Worm (Caenorhabditis elegans) whole organism, L4 larva: ENCODE data around the gene T24H10.1.
A peak's percentile ranks its signal among the peaks of the same experiment; 100 is the strongest.

ENCODE experiments used
- F10B5.3 ChIP-seq: sonication (generic microtip); optimal IDR thresholded peaks from 2 replicates; lab custom pipeline; 2016; ENCODE audit warnings: mild to moderate bottlenecking, missing genetic modification characterization, missing compliant biosample characterization
- F26F4.8 ChIP-seq: fragments of 200-800 bp; sonication (Bioruptor generic); conservative IDR thresholded peaks from 2 replicates; pipeline ENCODE4 v1.3.6; 2022; ENCODE audit warnings: missing genetic modification characterization, missing compliant biosample characterization
- Y75B8A.6 ChIP-seq: fragments of 200-800 bp; sonication (Bioruptor generic); IDR thresholded peaks from 2 replicates; pipeline ENCODE4 v1.3.6; 2022; ENCODE audit warnings: missing genetic modification reagents, missing genetic modification characterization, missing compliant biosample characterization
- jun-1 ChIP-seq: fragments of 150-350 bp; optimal IDR thresholded peaks from 2 replicates; lab custom pipeline; 2014; ENCODE audit warnings: missing biosample characterization, missing genetic modification reagents, missing genetic modification characterization
- lin-39 ChIP-seq: fragments of 150-350 bp; optimal IDR thresholded peaks from 2 replicates; lab custom pipeline; 2014; ENCODE audit warnings: missing biosample characterization, missing genetic modification reagents, missing genetic modification characterization
- lir-3 ChIP-seq: sonication (generic microtip); optimal IDR thresholded peaks from 2 replicates; lab custom pipeline; 2016; ENCODE audit warnings: mild to moderate bottlenecking, missing genetic modification characterization, missing compliant biosample characterization
- mdt-29 ChIP-seq: fragments of 200-800 bp; sonication (Bioruptor generic); IDR thresholded peaks from 2 replicates; pipeline ENCODE4 v1.3.6; 2022; ENCODE audit warnings: missing genetic modification reagents, missing genetic modification characterization, missing compliant biosample characterization
- nhr-25 ChIP-seq: sonication (generic microtip); optimal IDR thresholded peaks from 2 replicates; lab custom pipeline; 2017; ENCODE audit warnings: missing genetic modification characterization, mild to moderate bottlenecking, missing compliant biosample characterization, antibody characterized with exemption, moderate library complexity, borderline replicate concordance; ENCODE audit not compliant: insufficient read depth
- nhr-6 ChIP-seq: fragments of 150-350 bp; optimal IDR thresholded peaks from 2 replicates; lab custom pipeline; 2014; ENCODE audit warnings: missing biosample characterization, missing genetic modification characterization
- unc-39 ChIP-seq: sonication (generic microtip); optimal IDR thresholded peaks from 2 replicates; lab custom pipeline; 2017; ENCODE audit warnings: missing biosample characterization, missing genetic modification characterization
- zfp-2 ChIP-seq: sonication (generic microtip); optimal IDR thresholded peaks from 2 replicates; lab custom pipeline; 2016; ENCODE audit warnings: mild to moderate bottlenecking, missing genetic modification characterization, missing compliant biosample characterization
- ztf-11 ChIP-seq: fragments of 150-350 bp; optimal IDR thresholded peaks from 2 replicates; lab custom pipeline; 2014; ENCODE audit warnings: missing biosample characterization, missing genetic modification characterization

DNA sequence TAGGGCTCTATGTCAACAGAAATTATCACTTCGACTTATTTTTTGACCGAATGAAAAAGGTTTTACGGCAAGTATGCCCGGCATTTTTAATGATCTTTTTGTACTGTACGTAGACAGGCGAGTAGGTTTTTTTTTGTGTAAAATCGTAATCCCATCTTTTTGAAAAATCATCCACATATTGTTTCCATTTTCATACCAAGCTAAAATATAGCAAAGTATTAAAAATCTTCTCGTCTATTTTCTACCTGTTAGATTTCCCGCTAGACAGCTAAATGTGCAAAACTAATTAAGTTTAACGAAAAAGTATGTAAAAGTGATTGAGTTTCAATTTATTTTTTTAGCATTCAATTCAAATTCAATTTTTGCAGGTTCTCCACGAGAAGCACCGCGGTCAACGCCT, 32.2 kb downstream of the T24H10.1 start, which contains the start of gene C16D2.1:
- TF ChIP-seq unc-39 (no peak), ztf-11 (tag; lab: Kevin White, UChicago) (no peak), F10B5.3 (no peak), jun-1 (tag; lab: Kevin White, UChicago) (peak; percentile 75), mdt-29 (no peak), nhr-25 (tag; lab: Kevin White, UChicago) (no peak), lin-39 (tag; lab: Kevin White, UChicago) (no peak), F26F4.8 (GFP tag; lab: Robert Waterston, UW) (no peak), nhr-6 (no peak), Y75B8A.6 (no peak), zfp-2 (tag; lab: Kevin White, UChicago) (no peak), lir-3 (no peak)
